Worm (Caenorhabditis elegans) whole organism, mixed stage, embryonic: Measurements from ENCODE around the gene W03D2.9.

Experiments used
- hlh-1 ChIP-seq: fragments of 150-350 bp; optimal IDR thresholded peaks from 2 replicates; lab custom pipeline; 2014; ENCODE audit warnings: missing biosample characterization, missing genetic modification reagents, missing genetic modification characterization
- nhr-12 ChIP-seq: fragments of 150-350 bp; optimal IDR thresholded peaks from 2 replicates; lab custom pipeline; 2014; ENCODE audit warnings: missing biosample characterization, missing genetic modification characterization
- sptf-1 ChIP-seq: sonication (generic microtip); optimal IDR thresholded peaks from 2 replicates; lab custom pipeline; 2017; ENCODE audit warnings: mild to moderate bottlenecking, missing genetic modification characterization, moderate library complexity, missing compliant biosample characterization
- unc-39 ChIP-seq: fragments of 150-350 bp; optimal IDR thresholded peaks from 2 replicates; lab custom pipeline; 2014; ENCODE audit warnings: missing biosample characterization, missing genetic modification characterization

ce11 chrIV:4108767-4109166, 34.3 kb upstream of the W03D2.9 start, which contains the start of gene C35B1.7:
- TF ChIP-seq sptf-1 (tag; lab: Kevin White, UChicago) (no peak), nhr-12 (tag; lab: Kevin White, UChicago) (no peak), unc-39 (no peak), hlh-1 (no peak)
